Worm (Caenorhabditis elegans) whole organism, late embryonic: ENCODE measurements around the gene srh-234.

Experiments used
- C08G9.2 ChIP-seq: sonication (generic microtip); optimal IDR thresholded peaks from 2 replicates; lab custom pipeline; 2016; ENCODE audit warnings: mild to moderate bottlenecking, missing genetic modification characterization, moderate library complexity, missing compliant biosample characterization
- C38D4.7 ChIP-seq: fragments of 200-800 bp; sonication (Bioruptor generic); optimal IDR thresholded peaks from 2 replicates; lab custom pipeline; 2018; ENCODE audit warnings: mild to moderate bottlenecking, missing genetic modification characterization, moderate library complexity, missing compliant biosample characterization
- F13H6.1 ChIP-seq: sonication (generic microtip); optimal IDR thresholded peaks from 2 replicates; lab custom pipeline; 2016; ENCODE audit warnings: missing genetic modification characterization, missing compliant biosample characterization
- T23F11.4 ChIP-seq: fragments of 200-800 bp; sonication (Bioruptor generic); optimal IDR thresholded peaks from 2 replicates; lab custom pipeline; 2018; ENCODE audit warnings: mild to moderate bottlenecking, missing genetic modification characterization, missing compliant biosample characterization
- Y22D7AL.16 ChIP-seq: sonication (generic microtip); optimal IDR thresholded peaks from 2 replicates; lab custom pipeline; 2016; ENCODE audit warnings: missing genetic modification characterization, missing compliant biosample characterization
- ahr-1 ChIP-seq: sonication (generic microtip); optimal IDR thresholded peaks from 2 replicates; lab custom pipeline; 2016; ENCODE audit warnings: missing genetic modification characterization, missing compliant biosample characterization
- ama-1 ChIP-seq: fragments of 150-350 bp; optimal IDR thresholded peaks from 2 replicates; lab custom pipeline; 2014
- ceh-14 ChIP-seq: sonication (generic microtip); optimal IDR thresholded peaks from 2 replicates; lab custom pipeline; 2016; ENCODE audit warnings: missing genotype, missing genetic modification characterization, missing compliant biosample characterization
- ceh-2 ChIP-seq: sonication (generic microtip); optimal IDR thresholded peaks from 2 replicates; lab custom pipeline; 2016; ENCODE audit warnings: missing genotype, missing genetic modification characterization, missing compliant biosample characterization
- ceh-22 ChIP-seq: sonication (generic microtip); optimal IDR thresholded peaks from 2 replicates; lab custom pipeline; 2017; ENCODE audit warnings: missing biosample characterization, missing genetic modification characterization
- ceh-31 ChIP-seq: sonication (generic microtip); optimal IDR thresholded peaks from 2 replicates; lab custom pipeline; 2016; ENCODE audit warnings: missing genetic modification characterization, missing compliant biosample characterization
- ceh-45 ChIP-seq: fragments of 200-800 bp; sonication (Bioruptor generic); IDR thresholded peaks from 2 replicates; pipeline ENCODE4 v1.3.6; 2022; ENCODE audit warnings: missing genetic modification reagents, missing genetic modification characterization, missing compliant biosample characterization
- ceh-48 ChIP-seq: sonication (generic microtip); optimal IDR thresholded peaks from 2 replicates; lab custom pipeline; 2016; ENCODE audit warnings: missing genetic modification characterization, inconsistent platforms, missing compliant biosample characterization
- ceh-6 ChIP-seq: fragments of 200-800 bp; sonication (Bioruptor generic); optimal IDR thresholded peaks from 2 replicates; lab custom pipeline; 2018; ENCODE audit warnings: mild to moderate bottlenecking, missing genetic modification characterization, missing compliant biosample characterization
- che-1 ChIP-seq: sonication (generic microtip); optimal IDR thresholded peaks from 2 replicates; lab custom pipeline; 2016; ENCODE audit warnings: mild to moderate bottlenecking, missing genetic modification characterization, missing compliant biosample characterization
- dmd-4 ChIP-seq: sonication (generic microtip); optimal IDR thresholded peaks from 2 replicates; lab custom pipeline; 2016; ENCODE audit warnings: borderline replicate concordance, missing genetic modification characterization, missing compliant biosample characterization
- ets-4 ChIP-seq: sonication (generic microtip); optimal IDR thresholded peaks from 2 replicates; lab custom pipeline; 2016; ENCODE audit warnings: missing genetic modification characterization, missing compliant biosample characterization
- fax-1 ChIP-seq: sonication (generic microtip); optimal IDR thresholded peaks from 2 replicates; lab custom pipeline; 2016; ENCODE audit warnings: missing genotype, missing genetic modification characterization, missing compliant biosample characterization
- fkh-10 ChIP-seq: fragments of 150-350 bp; optimal IDR thresholded peaks from 2 replicates; lab custom pipeline; 2014; ENCODE audit warnings: missing biosample characterization, missing genetic modification reagents, missing genetic modification characterization
- hlh-13 ChIP-seq: fragments of 200-800 bp; sonication (Bioruptor generic); optimal IDR thresholded peaks from 2 replicates; lab custom pipeline; 2018; ENCODE audit warnings: mild to moderate bottlenecking, missing genetic modification characterization, missing compliant biosample characterization
- hlh-15 ChIP-seq: sonication (generic microtip); optimal IDR thresholded peaks from 2 replicates; lab custom pipeline; 2016; ENCODE audit warnings: missing genetic modification characterization, missing compliant biosample characterization
- hlh-30 ChIP-seq: sonication (generic microtip); optimal IDR thresholded peaks from 2 replicates; lab custom pipeline; 2017; ENCODE audit warnings: antibody characterized with exemption, missing genetic modification characterization, missing compliant biosample characterization; ENCODE audit not compliant: insufficient read depth
- hlh-6 ChIP-seq: sonication (generic microtip); optimal IDR thresholded peaks from 2 replicates; lab custom pipeline; 2016; ENCODE audit warnings: missing genotype, missing genetic modification characterization, missing compliant biosample characterization
- hlh-8 ChIP-seq: sonication (generic microtip); optimal IDR thresholded peaks from 2 replicates; lab custom pipeline; 2016; ENCODE audit warnings: missing genotype, missing genetic modification characterization, missing compliant biosample characterization
- lin-11 ChIP-seq: fragments of 200-800 bp; sonication (Bioruptor generic); optimal IDR thresholded peaks from 2 replicates; lab custom pipeline; 2018; ENCODE audit warnings: mild to moderate bottlenecking, missing genetic modification characterization, missing compliant biosample characterization
- madf-2 ChIP-seq: sonication (generic microtip); optimal IDR thresholded peaks from 2 replicates; lab custom pipeline; 2017; ENCODE audit warnings: missing genetic modification characterization, missing compliant biosample characterization
- nfya-1 ChIP-seq: sonication (generic microtip); optimal IDR thresholded peaks from 2 replicates; lab custom pipeline; 2017; ENCODE audit warnings: missing genetic modification characterization, mild to moderate bottlenecking, missing compliant biosample characterization, antibody characterized with exemption, moderate library complexity
- nhr-11 ChIP-seq: fragments of 150-350 bp; optimal IDR thresholded peaks from 2 replicates; lab custom pipeline; 2014; ENCODE audit warnings: missing biosample characterization, missing genetic modification characterization
- odd-2 ChIP-seq: sonication (generic microtip); optimal IDR thresholded peaks from 2 replicates; lab custom pipeline; 2017; ENCODE audit warnings: antibody characterized with exemption, mild to moderate bottlenecking, missing genetic modification characterization, missing compliant biosample characterization
- pat-9 ChIP-seq: fragments of 200-800 bp; sonication (Bioruptor generic); optimal IDR thresholded peaks from 2 replicates; lab custom pipeline; 2018; ENCODE audit warnings: mild to moderate bottlenecking, missing genetic modification characterization, moderate library complexity, missing compliant biosample characterization
- pax-1 ChIP-seq: fragments of 150-350 bp; optimal IDR thresholded peaks from 2 replicates; lab custom pipeline; 2014; ENCODE audit warnings: missing biosample characterization, missing genetic modification characterization
- pha-4 ChIP-seq: fragments of 150-350 bp; optimal IDR thresholded peaks from 2 replicates; lab custom pipeline; 2018; ENCODE audit warnings: missing biosample characterization, missing genetic modification reagents, missing genetic modification characterization
- ref-2 ChIP-seq: sonication (generic microtip); optimal IDR thresholded peaks from 2 replicates; lab custom pipeline; 2016; ENCODE audit warnings: missing genetic modification characterization, missing compliant biosample characterization
- rnt-1 ChIP-seq: sonication (generic microtip); optimal IDR thresholded peaks from 2 replicates; lab custom pipeline; 2016; ENCODE audit warnings: missing genetic modification characterization, missing compliant biosample characterization
- sox-2 ChIP-seq: fragments of 200-800 bp; sonication (Bioruptor generic); IDR thresholded peaks from 2 replicates; pipeline ENCODE4 v1.3.6; 2022; ENCODE audit warnings: missing genetic modification reagents, missing genetic modification characterization, missing compliant biosample characterization
- sox-4 ChIP-seq: sonication (generic microtip); optimal IDR thresholded peaks from 2 replicates; lab custom pipeline; 2017; ENCODE audit warnings: mild to moderate bottlenecking, missing genetic modification characterization, inconsistent platforms, missing compliant biosample characterization
- tbx-2 ChIP-seq: sonication (generic microtip); optimal IDR thresholded peaks from 2 replicates; lab custom pipeline; 2016; ENCODE audit warnings: missing genetic modification characterization, missing compliant biosample characterization
- tbx-7 ChIP-seq: sonication (generic microtip); optimal IDR thresholded peaks from 2 replicates; lab custom pipeline; 2016; ENCODE audit warnings: missing genotype, missing genetic modification characterization, missing compliant biosample characterization
- unc-86 ChIP-seq: sonication (generic microtip); optimal IDR thresholded peaks from 2 replicates; lab custom pipeline; 2016; ENCODE audit warnings: missing genetic modification characterization, missing compliant biosample characterization
- zip-5 ChIP-seq: sonication (generic microtip); optimal IDR thresholded peaks from 2 replicates; lab custom pipeline; 2016; ENCODE audit warnings: missing genetic modification characterization, missing compliant biosample characterization
- ztf-16 ChIP-seq: sonication (generic microtip); optimal IDR thresholded peaks from 2 replicates; lab custom pipeline; 2017; ENCODE audit warnings: missing genetic modification characterization, missing compliant biosample characterization

Gene srh-234

DNA sequence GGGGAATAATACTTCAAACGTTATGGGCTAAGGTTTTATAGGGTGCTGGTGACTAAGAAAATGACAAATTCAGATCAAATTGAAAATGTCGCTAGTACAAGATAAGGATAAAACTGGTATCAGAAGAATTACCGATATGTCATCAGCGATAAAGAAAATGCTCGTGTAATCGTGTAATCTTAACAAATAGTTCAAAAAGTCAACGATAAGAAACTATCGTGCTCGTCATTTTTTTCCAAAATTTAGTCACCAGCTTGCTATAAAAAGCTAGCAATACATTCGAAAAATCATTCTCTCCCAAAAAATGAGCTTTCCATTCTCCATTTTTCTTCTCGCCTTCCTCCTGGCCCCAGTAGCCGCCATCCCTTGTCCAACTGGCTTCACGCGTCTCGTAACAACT, 13.9 kb downstream of the srh-234 start, which contains the start of gene clec-45:
TSS of gene clec-45 (plus strand) at position 301 of the 400 bp plus-strand sequence.
- TF ChIP-seq ceh-31 (tag; lab: Kevin White, UChicago) (no peak), Y22D7AL.16 (tag; lab: Kevin White, UChicago) (no peak), pat-9 (no peak), fkh-10 (GFP tag; lab: Kevin White, UChicago) (no peak), ceh-22 (no peak), hlh-8 (no peak), dmd-4 (no peak), ceh-6 (GFP tag; lab: Kevin White, UChicago) (no peak)

DNA sequence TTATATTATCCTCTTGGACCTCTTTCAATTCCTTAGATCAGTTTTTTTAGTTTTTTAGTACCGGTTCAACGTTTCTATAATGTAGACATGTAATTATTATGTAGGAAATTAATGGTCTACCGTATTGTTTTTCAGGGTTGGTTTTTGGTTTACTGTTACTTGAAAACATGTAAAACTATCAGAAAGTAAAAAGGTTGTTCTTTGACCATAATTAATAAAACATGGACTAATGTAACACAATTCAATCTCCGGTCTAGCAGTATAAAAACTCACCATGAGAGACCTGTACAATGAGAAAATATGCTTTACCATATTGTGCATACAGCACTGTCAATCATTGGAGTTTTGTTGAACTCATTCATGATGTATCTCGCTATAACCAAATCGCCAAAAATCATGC, 16.2 kb downstream of the srh-234 start, which contains the start of gene srd-29:
TSS of gene srd-29 (plus strand) at position 301 of the 400 bp plus-strand sequence.
- TF ChIP-seq sox-4 (no peak), F13H6.1 (tag; lab: Kevin White, UChicago) (no peak), ahr-1 (tag; lab: Kevin White, UChicago) (no peak), ceh-45 (GFP tag; lab: Robert Waterston, UW) (no peak), tbx-7 (tag; lab: Kevin White, UChicago) (no peak), hlh-6 (no peak), tbx-2 (no peak), hlh-15 (no peak), nhr-11 (no peak), pax-1 (no peak), ref-2 (no peak), C38D4.7 (GFP tag; lab: Kevin White, UChicago) (no peak), fax-1 (no peak)
- TF ChIP-seq, all 69 proteins: peak for 0

DNA sequence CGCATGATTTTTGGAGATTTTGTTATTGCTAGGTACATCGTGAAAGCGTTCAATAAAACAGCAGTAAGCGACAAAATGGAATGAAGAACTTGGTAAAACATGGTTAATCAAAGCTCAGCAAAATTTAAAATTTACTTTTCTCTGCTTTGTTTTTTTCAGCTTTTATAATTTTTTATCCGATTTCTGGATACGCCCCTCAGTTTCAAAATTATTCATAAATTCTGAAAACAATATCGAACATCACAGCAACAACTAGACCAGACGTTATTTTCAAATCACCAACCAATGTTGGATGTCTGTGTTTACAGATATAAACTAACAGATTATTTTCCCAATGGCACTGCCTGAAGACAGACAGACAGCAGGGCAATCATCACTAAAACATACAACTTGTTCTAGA, 17.0 kb downstream of the srh-234 start, which contains the start of gene srd-31:
TSS of gene srd-31 (minus strand) at position 101 of the 400 bp plus-strand sequence.
- TF ChIP-seq sox-2, result no peak
- TF ChIP-seq odd-2 (tag; lab: Kevin White, UChicago), result no peak
- TF ChIP-seq hlh-8, result no peak
- no peak for TF ChIP-seq C08G9.2 (tag; lab: Kevin White, UChicago)
- TF ChIP-seq lin-11 (tag; lab: Kevin White, UChicago), result no peak
- TF ChIP-seq dmd-4, result no peak
- no peak for TF ChIP-seq che-1 (tag; lab: Kevin White, UChicago)
- no peak for TF ChIP-seq ceh-2 (tag; lab: Kevin White, UChicago)

DNA sequence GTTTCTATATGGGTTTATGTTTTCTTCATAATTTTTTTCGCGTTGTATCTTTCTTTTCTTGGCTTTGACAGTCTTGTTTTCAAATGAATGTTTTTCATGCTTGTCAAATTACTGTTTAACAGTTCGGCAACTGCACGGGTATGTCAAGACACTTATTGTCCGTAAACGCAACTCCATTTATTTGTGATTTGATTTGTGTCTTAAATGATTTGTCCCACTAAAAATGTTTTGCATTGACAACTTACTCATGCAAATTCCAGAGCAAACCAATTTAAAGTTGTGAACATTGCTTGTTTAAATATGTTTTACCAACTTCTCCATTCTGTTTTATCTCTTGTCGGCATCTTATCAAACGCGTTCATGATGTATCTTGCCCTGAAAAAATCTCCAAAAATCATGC, 19.9 kb downstream of the srh-234 start, which contains the start of gene srd-25:
TSS of gene srd-25 (plus strand) at position 301 of the 400 bp plus-strand sequence.
- no peak for TF ChIP-seq tbx-2
- TF ChIP-seq F13H6.1 (tag; lab: Kevin White, UChicago), result no peak
- TF ChIP-seq ceh-2 (tag; lab: Kevin White, UChicago), result no peak
- TF ChIP-seq pax-1, result no peak
- no peak for TF ChIP-seq unc-86 (tag; lab: Kevin White, UChicago)
- no peak for TF ChIP-seq pha-4 (tag; lab: Kevin White, UChicago)
- TF ChIP-seq ets-4 (tag; lab: Kevin White, UChicago), result no peak
- no peak for TF ChIP-seq nfya-1 (tag; lab: Kevin White, UChicago)
- TF ChIP-seq hlh-13 (GFP tag; lab: Kevin White, UChicago), result no peak

DNA sequence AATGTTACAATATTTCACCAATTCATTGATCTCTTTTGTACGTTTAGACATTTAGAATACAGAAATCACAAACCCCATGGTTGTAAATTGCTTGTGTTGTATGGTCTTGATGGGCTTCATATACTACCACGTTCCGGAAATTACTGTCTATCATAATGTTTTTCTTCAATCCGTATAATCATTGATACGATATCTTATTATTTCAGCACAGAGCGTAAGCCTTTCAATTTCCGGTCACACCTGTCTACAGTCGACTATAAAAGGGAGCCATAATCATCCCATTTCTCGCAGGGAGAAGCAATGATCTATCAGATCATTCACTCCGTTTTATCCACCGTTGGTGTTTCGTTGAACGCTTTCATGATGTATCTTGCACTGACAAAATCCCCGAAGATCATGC, 22.2 kb downstream of the srh-234 start, which contains the start of gene srd-30:
TSS of gene srd-30 (plus strand) at position 301 of the 400 bp plus-strand sequence.
- TF ChIP-seq ama-1 (lab: Kevin White, UChicago) (no peak), nfya-1 (tag; lab: Kevin White, UChicago) (no peak), ztf-16 (tag; lab: Kevin White, UChicago) (no peak), zip-5 (tag; lab: Kevin White, UChicago) (no peak), ceh-48 (tag; lab: Kevin White, UChicago) (no peak), pax-1 (no peak), ceh-6 (GFP tag; lab: Kevin White, UChicago) (no peak), che-1 (tag; lab: Kevin White, UChicago) (no peak), rnt-1 (tag; lab: Kevin White, UChicago) (no peak), T23F11.4 (GFP tag; lab: Kevin White, UChicago) (no peak), hlh-8 (no peak), hlh-6 (no peak), madf-2 (no peak), ceh-2 (tag; lab: Kevin White, UChicago) (no peak), ceh-14 (tag; lab: Kevin White, UChicago) (no peak), hlh-15 (no peak), sox-4 (no peak), hlh-30 (no peak), pat-9 (no peak), lin-11 (tag; lab: Kevin White, UChicago) (no peak)
